Worm (Caenorhabditis elegans) whole organism, L1 larva: ENCODE data around the gene syp-2.

ENCODE experiments used
- C04F5.9 ChIP-seq: sonication (generic microtip); optimal IDR thresholded peaks from 2 replicates; lab custom pipeline; 2016; ENCODE audit warnings: missing genetic modification characterization, missing compliant biosample characterization
- C16A3.4 ChIP-seq: fragments of 150-350 bp; optimal IDR thresholded peaks from 2 replicates; lab custom pipeline; 2014; ENCODE audit warnings: missing biosample characterization, missing genetic modification characterization
- F16B12.6 ChIP-seq: fragments of 150-350 bp; optimal IDR thresholded peaks from 2 replicates; lab custom pipeline; 2014; ENCODE audit warnings: missing biosample characterization, missing genetic modification characterization
- Y116A8C.19 ChIP-seq: sonication (generic microtip); optimal IDR thresholded peaks from 2 replicates; lab custom pipeline; 2016; ENCODE audit warnings: missing compliant biosample characterization, missing genetic modification characterization, borderline replicate concordance
- aha-1 ChIP-seq: fragments of 150-350 bp; optimal IDR thresholded peaks from 2 replicates; lab custom pipeline; 2014; ENCODE audit warnings: missing biosample characterization, missing genetic modification characterization
- alr-1 ChIP-seq: fragments of 200-800 bp; sonication (Bioruptor generic); optimal IDR thresholded peaks from 2 replicates; lab custom pipeline; 2018; ENCODE audit warnings: borderline replicate concordance, mild to moderate bottlenecking, missing genetic modification characterization, missing compliant biosample characterization
- aly-2 ChIP-seq: fragments of 150-350 bp; optimal IDR thresholded peaks from 2 replicates; lab custom pipeline; 2014; ENCODE audit warnings: missing biosample characterization, missing genetic modification characterization
- blmp-1 ChIP-seq: fragments of 150-350 bp; optimal IDR thresholded peaks from 2 replicates; lab custom pipeline; 2014; ENCODE audit warnings: missing biosample characterization, missing genetic modification characterization
- ceh-82 ChIP-seq, 3 experiments: fragments of 150-350 bp in 1 of 3; sonication (generic microtip) in 2 of 3; optimal IDR thresholded peaks; 2 replicates each; lab custom pipeline; 2014 to 2017; ENCODE audit warnings: missing biosample characterization in 3 of 3, missing genetic modification characterization in 3 of 3
- ces-1 ChIP-seq: fragments of 150-350 bp; optimal IDR thresholded peaks from 2 replicates; lab custom pipeline; 2014; ENCODE audit warnings: missing biosample characterization, missing genetic modification reagents, missing genetic modification characterization
- dpl-1 ChIP-seq, 3 experiments: fragments of 150-350 bp in 2 of 3; sonication (generic microtip) in 1 of 3; optimal IDR thresholded peaks; 2 replicates each; lab custom pipeline; 2014 to 2017; ENCODE audit warnings: missing biosample characterization in 3 of 3, missing genetic modification characterization in 3 of 3, missing genetic modification reagents in 3 of 3
- dsc-1 ChIP-seq: sonication (generic microtip); optimal IDR thresholded peaks from 2 replicates; lab custom pipeline; 2016; ENCODE audit warnings: mild to moderate bottlenecking, missing genetic modification characterization, missing compliant biosample characterization
- efl-1 ChIP-seq, 4 experiments: fragments of 150-350 bp; optimal IDR thresholded peaks in 3 of 4; peaks in 1 of 4; 1 replicate in 1 of 4; 2 replicates in 3 of 4; lab custom pipeline; 2014; ENCODE audit warnings: missing biosample characterization in 2 of 4, missing genetic modification characterization in 2 of 4, missing genetic modification reagents in 2 of 4
- egl-13 ChIP-seq: sonication (generic microtip); optimal IDR thresholded peaks from 2 replicates; lab custom pipeline; 2016; ENCODE audit warnings: missing genotype, missing genetic modification reagents, missing genetic modification characterization, missing compliant biosample characterization
- egl-27 ChIP-seq, 2 experiments: fragments of 150-350 bp in 1 of 2; sonication (generic microtip); optimal IDR thresholded peaks; 3 replicates each; lab custom pipeline; 2017 to 2018; ENCODE audit warnings: missing biosample characterization in 2 of 2, missing genetic modification characterization in 2 of 2, missing genetic modification reagents in 2 of 2
- ets-5 ChIP-seq: fragments of 200-800 bp; sonication (Bioruptor generic); IDR thresholded peaks from 2 replicates; pipeline ENCODE4 v1.3.6; 2022; ENCODE audit warnings: missing genetic modification characterization, missing compliant biosample characterization
- fkh-10 ChIP-seq: sonication (generic microtip); optimal IDR thresholded peaks from 2 replicates; lab custom pipeline; 2017; ENCODE audit warnings: missing biosample characterization, missing genetic modification reagents, missing genetic modification characterization
- fkh-8 ChIP-seq: sonication (generic microtip); optimal IDR thresholded peaks from 2 replicates; lab custom pipeline; 2016; ENCODE audit warnings: mild to moderate bottlenecking, missing genetic modification characterization, missing compliant biosample characterization
- fos-1 ChIP-seq: fragments of 150-350 bp; optimal IDR thresholded peaks from 2 replicates; lab custom pipeline; 2014; ENCODE audit warnings: missing biosample characterization, missing genetic modification characterization
- hlh-4 ChIP-seq: sonication (generic microtip); optimal IDR thresholded peaks from 2 replicates; lab custom pipeline; 2016; ENCODE audit warnings: mild to moderate bottlenecking, missing genetic modification characterization, missing compliant biosample characterization
- irx-1 ChIP-seq: sonication (generic microtip); optimal IDR thresholded peaks from 2 replicates; lab custom pipeline; 2016; ENCODE audit warnings: missing genetic modification characterization, missing compliant biosample characterization
- lin-35 ChIP-seq, 2 experiments: fragments of 150-350 bp; optimal IDR thresholded peaks; 2 replicates each; lab custom pipeline; 2014; ENCODE audit warnings: missing biosample characterization in 2 of 2, missing genetic modification characterization in 2 of 2, missing genetic modification reagents in 2 of 2
- lir-3 ChIP-seq: sonication (generic microtip); optimal IDR thresholded peaks from 2 replicates; lab custom pipeline; 2016; ENCODE audit warnings: mild to moderate bottlenecking, missing genetic modification characterization, moderate library complexity, missing compliant biosample characterization; ENCODE audit not compliant: poor library complexity
- lsy-2 ChIP-seq, 2 experiments: fragments of 150-350 bp; optimal IDR thresholded peaks; 2 replicates each; lab custom pipeline; 2014; ENCODE audit warnings: missing biosample characterization in 2 of 2, missing genetic modification characterization in 2 of 2
- mab-9 ChIP-seq: fragments of 200-800 bp; sonication (Bioruptor generic); IDR thresholded peaks from 2 replicates; pipeline ENCODE4 v1.3.6; 2022; ENCODE audit warnings: missing genetic modification reagents, missing genetic modification characterization, missing compliant biosample characterization
- nhr-11 ChIP-seq: fragments of 150-350 bp; optimal IDR thresholded peaks from 2 replicates; lab custom pipeline; 2014; ENCODE audit warnings: missing biosample characterization, missing genetic modification characterization
- nhr-28 ChIP-seq: fragments of 150-350 bp; optimal IDR thresholded peaks from 2 replicates; lab custom pipeline; 2014; ENCODE audit warnings: missing biosample characterization, missing genetic modification characterization
- nhr-84 ChIP-seq: sonication (generic microtip); optimal IDR thresholded peaks from 2 replicates; lab custom pipeline; 2017; ENCODE audit warnings: missing biosample characterization, missing genetic modification characterization
- nhr-85 ChIP-seq: sonication (generic microtip); peaks from one replicate; lab custom pipeline; 2016; ENCODE audit warnings: missing genetic modification characterization, inconsistent platforms, missing compliant biosample characterization
- nhr-90 ChIP-seq: sonication (generic microtip); optimal IDR thresholded peaks from 2 replicates; lab custom pipeline; 2016; ENCODE audit warnings: mild to moderate bottlenecking, missing genetic modification characterization, missing compliant biosample characterization; ENCODE audit not compliant: poor library complexity
- pag-3 ChIP-seq: sonication (generic microtip); optimal IDR thresholded peaks from 2 replicates; lab custom pipeline; 2017; ENCODE audit warnings: missing genetic modification characterization, mild to moderate bottlenecking, missing compliant biosample characterization, antibody characterized with exemption, borderline replicate concordance; ENCODE audit not compliant: insufficient read depth
- rnt-1 ChIP-seq: sonication (generic microtip); optimal IDR thresholded peaks from 2 replicates; lab custom pipeline; 2016; ENCODE audit warnings: mild to moderate bottlenecking, missing genetic modification characterization, moderate library complexity, missing compliant biosample characterization
- skn-1 ChIP-seq: fragments of 150-350 bp; optimal IDR thresholded peaks from 2 replicates; lab custom pipeline; 2014; ENCODE audit warnings: missing biosample characterization, missing genetic modification characterization
- snu-23 ChIP-seq: sonication (generic microtip); optimal IDR thresholded peaks from 2 replicates; lab custom pipeline; 2016; ENCODE audit warnings: missing genetic modification characterization, missing compliant biosample characterization
- swsn-7 ChIP-seq: sonication (generic microtip); optimal IDR thresholded peaks from 2 replicates; lab custom pipeline; 2016; ENCODE audit warnings: missing genetic modification characterization, missing compliant biosample characterization
- unc-130 ChIP-seq: fragments of 150-350 bp; optimal IDR thresholded peaks from 2 replicates; lab custom pipeline; 2017; ENCODE audit warnings: missing biosample characterization, missing genetic modification characterization, inconsistent platforms
- unc-30 ChIP-seq: sonication (generic microtip); optimal IDR thresholded peaks from 2 replicates; lab custom pipeline; 2017; ENCODE audit warnings: missing biosample characterization, missing genetic modification characterization
- xbp-1 ChIP-seq: sonication (generic microtip); optimal IDR thresholded peaks from 2 replicates; lab custom pipeline; 2016; ENCODE audit warnings: missing genetic modification characterization, missing compliant biosample characterization
- ztf-11 ChIP-seq, 2 experiments: sonication (generic microtip); optimal IDR thresholded peaks; 2 replicates each; lab custom pipeline; 2016 to 2017; ENCODE audit warnings: missing genetic modification characterization in 2 of 2, missing biosample characterization in 1 of 2, missing compliant biosample characterization in 1 of 2

syp-2 gene

DNA sequence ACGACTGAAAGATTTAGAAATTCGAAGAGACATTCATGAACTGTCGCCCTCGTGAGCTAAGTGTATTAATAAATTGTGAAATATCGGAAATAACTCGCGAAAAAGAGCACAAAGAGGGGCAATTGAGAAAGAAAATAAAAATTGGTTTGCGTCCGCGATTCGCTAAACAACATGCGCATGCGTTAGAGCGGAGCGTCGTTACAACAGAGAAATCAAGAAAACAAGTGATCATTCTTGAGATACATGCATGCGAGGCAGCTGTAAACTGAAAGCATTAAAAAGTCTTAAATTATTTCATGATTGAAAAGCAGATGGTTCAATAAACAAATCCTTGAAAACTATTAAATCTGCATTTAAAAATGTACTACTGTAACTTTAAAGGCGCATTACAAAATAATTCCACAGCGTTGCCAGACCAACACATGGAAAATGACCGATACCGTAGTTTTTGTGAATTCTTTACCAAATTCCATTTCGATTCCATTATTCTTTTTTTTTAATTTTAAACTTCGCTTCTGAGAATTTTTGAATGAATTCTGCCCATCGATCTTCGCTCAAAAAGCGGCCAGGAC is at the start of gene syp-2, which contains the start of gene cox-16:
TSS of gene syp-2 (plus strand) at position 248 of the 572 bp plus-strand sequence.
TSS of gene cox-16 (minus strand) at position 4 of the 572 bp plus-strand sequence.
- TF ChIP-seq lir-3 (no peak), fkh-8 (tag; lab: Kevin White, UChicago) (no peak), xbp-1 (tag; lab: Kevin White, UChicago) (no peak), F16B12.6 (tag; lab: Kevin White, UChicago) (no peak), lsy-2 (tag; optimal IDR thresholded peaks at IDR 0.05; lab: Kevin White, UChicago) (peak in 1 of 2 experiments; percentile 61), dpl-1 (GFP tag; optimal IDR thresholded peaks at IDR 0.05; lab: Kevin White, UChicago) (peak in 2 of 3 experiments; percentile 20 to 54), efl-1 (optimal IDR thresholded peaks at IDR 0.05; lab: Kevin White, UChicago) (peak; percentile 33 to 45), efl-1 (GFP tag; optimal IDR thresholded peaks at IDR 0.05 in 1 of 2; lab: Kevin White, UChicago) (peak; percentile 35 to 86), rnt-1 (tag; lab: Kevin White, UChicago) (peak; percentile 5), blmp-1 (peak; percentile 12), fkh-10 (GFP tag; lab: Kevin White, UChicago) (no peak), ceh-82 (tag; optimal IDR thresholded peaks at IDR 0.05; lab: Kevin White, UChicago) (peak in 2 of 3 experiments; percentile 3 to 11), unc-30 (tag; lab: Kevin White, UChicago) (no peak), lin-35 (GFP tag; optimal IDR thresholded peaks at IDR 0.05; lab: Kevin White, UChicago) (peak; percentile 33 to 52), unc-130 (peak; percentile 21), swsn-7 (no peak), Y116A8C.19 (tag; lab: Kevin White, UChicago) (no peak), C16A3.4 (tag; lab: Kevin White, UChicago) (peak; percentile 8), nhr-90 (tag; lab: Kevin White, UChicago) (no peak), snu-23 (GFP tag; lab: Kevin White, UChicago) (peak; percentile 35)

- no peak for TF ChIP-seq F16B12.6 (tag; lab: Kevin White, UChicago)
- TF ChIP-seq nhr-28 (tag; lab: Kevin White, UChicago): no peak
- TF ChIP-seq mab-9 (GFP tag; lab: Robert Waterston, UW): no peak
- TF ChIP-seq C04F5.9 (tag; lab: Kevin White, UChicago): no peak
- no peak for TF ChIP-seq alr-1 (tag; lab: Kevin White, UChicago)
- no peak for TF ChIP-seq ceh-82 (tag; optimal IDR thresholded peaks at IDR 0.05; lab: Kevin White, UChicago)
- no peak for TF ChIP-seq rnt-1 (tag; lab: Kevin White, UChicago)
- no peak for TF ChIP-seq aly-2 (tag; lab: Kevin White, UChicago)
- no peak for TF ChIP-seq egl-27 (tag; optimal IDR thresholded peaks at IDR 0.05; lab: Kevin White, UChicago)
- TF ChIP-seq Y116A8C.19 (tag; lab: Kevin White, UChicago): no peak
- TF ChIP-seq irx-1 (tag; lab: Kevin White, UChicago): no peak
- TF ChIP-seq egl-13 (tag; lab: Kevin White, UChicago): no peak
- no peak for TF ChIP-seq fos-1 (tag; lab: Kevin White, UChicago)
- no peak for TF ChIP-seq nhr-85 (tag; lab: Kevin White, UChicago)
- TF ChIP-seq nhr-11 (tag; lab: Kevin White, UChicago): no peak
- TF ChIP-seq ets-5 (GFP tag; lab: Robert Waterston, UW): no peak
- no peak for TF ChIP-seq skn-1 (tag; lab: Kevin White, UChicago)
- TF ChIP-seq dsc-1 (tag; lab: Kevin White, UChicago): no peak
- TF ChIP-seq aha-1 (tag; lab: Kevin White, UChicago): no peak
- TF ChIP-seq unc-130: no peak
These were observed 49.1 kb upstream of the syp-2 start for ce11 chrV:5487180-5487579.

ce11 chrV:5488766-5489165 is 47.5 kb upstream of the syp-2 start, which contains the start of gene grl-18:
grl-18 (minus strand) TSS chrV:5488866.
- TF ChIP-seq ces-1 (GFP tag; lab: Kevin White, UChicago) (no peak), hlh-4 (tag; lab: Kevin White, UChicago) (no peak), nhr-90 (tag; lab: Kevin White, UChicago) (no peak), F16B12.6 (tag; lab: Kevin White, UChicago) (no peak), nhr-84 (tag; lab: Kevin White, UChicago) (no peak), skn-1 (tag; lab: Kevin White, UChicago) (no peak), ztf-11 (tag; optimal IDR thresholded peaks at IDR 0.05; lab: Kevin White, UChicago) (no peak), pag-3 (no peak), fkh-10 (GFP tag; lab: Kevin White, UChicago) (no peak)
- TF ChIP-seq, all 84 proteins: peak for 0
